Worm (Caenorhabditis elegans) whole organism, L2 larva: Measurements from ENCODE around the gene F38C2.1.

ENCODE experiments used
- F13H6.1 ChIP-seq: sonication (generic microtip); optimal IDR thresholded peaks from 2 replicates; lab custom pipeline; 2016; ENCODE audit warnings: missing genetic modification characterization, missing compliant biosample characterization
- ama-1 ChIP-seq: fragments of 150-350 bp; optimal IDR thresholded peaks from 2 replicates; lab custom pipeline; 2018; ENCODE audit warnings: inconsistent platforms
- lin-39 ChIP-seq: fragments of 150-350 bp; optimal IDR thresholded peaks from 2 replicates; lab custom pipeline; 2014; ENCODE audit warnings: missing biosample characterization, missing genetic modification reagents, missing genetic modification characterization
- nhr-21 ChIP-seq: fragments of 150-350 bp; optimal IDR thresholded peaks from 2 replicates; lab custom pipeline; 2014; ENCODE audit warnings: missing biosample characterization, missing genetic modification characterization
- nhr-23 ChIP-seq: fragments of 150-350 bp; optimal IDR thresholded peaks from 2 replicates; lab custom pipeline; 2014; ENCODE audit warnings: missing biosample characterization, missing genetic modification reagents, missing genetic modification characterization
- nhr-237 ChIP-seq: fragments of 150-350 bp; optimal IDR thresholded peaks from 2 replicates; lab custom pipeline; 2014; ENCODE audit warnings: missing biosample characterization, missing genetic modification characterization
- sma-3 ChIP-seq: sonication (generic microtip); optimal IDR thresholded peaks from 2 replicates; lab custom pipeline; 2016; ENCODE audit warnings: missing genetic modification reagents, missing genetic modification characterization, missing compliant biosample characterization
- unc-39 ChIP-seq: fragments of 150-350 bp; optimal IDR thresholded peaks from 2 replicates; lab custom pipeline; 2014; ENCODE audit warnings: missing biosample characterization, missing genetic modification characterization
- ztf-4 ChIP-seq: fragments of 150-350 bp; optimal IDR thresholded peaks from 2 replicates; lab custom pipeline; 2014; ENCODE audit warnings: missing biosample characterization, missing genetic modification characterization

Gene F38C2.1

ce11 chrIV:16298851-16299250, 51.6 kb downstream of the F38C2.1 start, which contains the start of gene srz-72:
TSS of gene srz-72 (plus strand) at chrIV:16299151.
- no peak for TF ChIP-seq nhr-23 (tag; lab: Kevin White, UChicago)
- no peak for TF ChIP-seq F13H6.1 (tag; lab: Kevin White, UChicago)
- no peak for TF ChIP-seq lin-39 (tag; lab: Kevin White, UChicago)
- no peak for TF ChIP-seq nhr-237 (tag; lab: Kevin White, UChicago)
- no peak for TF ChIP-seq nhr-21 (tag; lab: Kevin White, UChicago)
- no peak for TF ChIP-seq ama-1 (lab: Kevin White, UChicago)
- TF ChIP-seq unc-39 (tag; lab: Kevin White, UChicago): no peak
- no peak for TF ChIP-seq ztf-4
- no peak for TF ChIP-seq sma-3 (GFP tag; lab: Kevin White, UChicago)
